Worm (Caenorhabditis elegans) whole organism, late embryonic: ENCODE measurements around the gene T16G12.10.

Experiments used
- K02D7.2 ChIP-seq: sonication (generic microtip); optimal IDR thresholded peaks from 2 replicates; lab custom pipeline; 2017; ENCODE audit warnings: mild to moderate bottlenecking, missing genetic modification characterization, missing compliant biosample characterization
- che-1 ChIP-seq: sonication (generic microtip); optimal IDR thresholded peaks from 2 replicates; lab custom pipeline; 2016; ENCODE audit warnings: mild to moderate bottlenecking, missing genetic modification characterization, missing compliant biosample characterization
- dve-1 ChIP-seq: sonication (generic microtip); optimal IDR thresholded peaks from 2 replicates; lab custom pipeline; 2017; ENCODE audit warnings: antibody characterized with exemption, mild to moderate bottlenecking, missing genetic modification characterization, missing compliant biosample characterization
- fkh-10 ChIP-seq: fragments of 150-350 bp; optimal IDR thresholded peaks from 2 replicates; lab custom pipeline; 2014; ENCODE audit warnings: missing biosample characterization, missing genetic modification reagents, missing genetic modification characterization
- fkh-6 ChIP-seq: sonication (generic microtip); optimal IDR thresholded peaks from 2 replicates; lab custom pipeline; 2016; ENCODE audit warnings: missing genetic modification characterization, missing compliant biosample characterization
- hlh-30 ChIP-seq: sonication (generic microtip); optimal IDR thresholded peaks from 2 replicates; lab custom pipeline; 2017; ENCODE audit warnings: antibody characterized with exemption, missing genetic modification characterization, missing compliant biosample characterization; ENCODE audit not compliant: insufficient read depth
- pha-2 ChIP-seq: sonication (generic microtip); optimal IDR thresholded peaks from 2 replicates; lab custom pipeline; 2017; ENCODE audit warnings: mild to moderate bottlenecking, missing genetic modification characterization, missing compliant biosample characterization
- pha-4 ChIP-seq: fragments of 150-350 bp; optimal IDR thresholded peaks from 2 replicates; lab custom pipeline; 2018; ENCODE audit warnings: missing biosample characterization, missing genetic modification reagents, missing genetic modification characterization
- sox-4 ChIP-seq: sonication (generic microtip); optimal IDR thresholded peaks from 2 replicates; lab custom pipeline; 2017; ENCODE audit warnings: mild to moderate bottlenecking, missing genetic modification characterization, inconsistent platforms, missing compliant biosample characterization

DNA sequence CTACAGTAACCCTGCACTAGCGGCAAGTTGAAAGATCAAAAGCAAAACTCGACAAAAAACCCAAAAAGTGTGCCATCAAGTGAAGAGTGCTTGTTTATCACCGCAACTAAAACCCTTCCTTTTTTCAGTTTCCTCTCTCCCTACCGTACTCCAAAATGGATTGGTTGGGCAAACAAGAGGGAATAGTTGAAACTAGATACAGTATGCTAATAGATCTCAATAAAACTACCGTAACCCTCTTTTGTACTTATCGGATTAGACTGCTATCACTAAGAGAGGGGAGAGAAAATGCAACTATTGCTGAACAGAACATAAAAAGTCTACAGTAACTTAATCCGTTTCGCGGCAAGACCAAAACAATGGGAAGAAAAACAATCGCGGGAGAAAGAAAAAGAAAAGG, 39.4 kb upstream of the T16G12.10 start:
- TF ChIP-seq pha-4 (tag; lab: Kevin White, UChicago) (no peak), hlh-30 (tag; lab: Kevin White, UChicago) (no peak), pha-2 (no peak), fkh-6 (no peak), che-1 (tag; lab: Kevin White, UChicago) (no peak), dve-1 (tag; lab: Kevin White, UChicago) (no peak), sox-4 (tag; lab: Kevin White, UChicago) (no peak), fkh-10 (GFP tag; lab: Kevin White, UChicago) (no peak), K02D7.2 (tag; lab: Kevin White, UChicago) (no peak)
